Fruit fly (Drosophila melanogaster): Measurements from ENCODE around the gene Sol1.

Sol1 gene

dm6 chr3R:12408160-12408559 is 22.1 kb downstream of the Sol1 start, which contains the start of gene CG5196 (continued):
- TF ChIP-seq HLHmδ (GFP tag; optimal IDR thresholded peaks at IDR 0.05): peak; percentile 49
- no peak for TF ChIP-seq ewg (GFP tag; optimal IDR thresholded peaks at IDR 0.05)
- peak; percentile 79 for TF ChIP-seq CG6791 (GFP tag; IDR thresholded peaks at IDR 0.05; ENCODE audit: partially characterized antibody)
- TF ChIP-seq CG7556 (GFP tag; optimal IDR thresholded peaks at IDR 0.05): no peak
- peak; percentile 80 for TF ChIP-seq Dp (GFP tag; optimal IDR thresholded peaks at IDR 0.05)
- no peak for TF ChIP-seq Hsf (GFP tag; optimal IDR thresholded peaks at IDR 0.05)
- TF ChIP-seq lbe (GFP tag; optimal IDR thresholded peaks at IDR 0.05): peak; percentile 66
- TF ChIP-seq ci (GFP tag; IDR thresholded peaks at IDR 0.05): no peak; the same call in 2 of the 3 replicates
- no peak for TF ChIP-seq Awh (GFP tag; IDR thresholded peaks at IDR 0.05)
- peak; percentile 13 for TF ChIP-seq her (GFP tag; optimal IDR thresholded peaks at IDR 0.05)
- TF ChIP-seq Opbp (GFP tag; IDR thresholded peaks at IDR 0.05; ENCODE audit: partially characterized antibody): peak; percentile 72
- TF ChIP-seq CG2129 (GFP tag; IDR thresholded peaks at IDR 0.05; ENCODE audit: partially characterized antibody): no peak
- no peak for TF ChIP-seq luna (GFP tag; optimal IDR thresholded peaks at IDR 0.05)
- TF ChIP-seq CG2116 (GFP tag; optimal IDR thresholded peaks at IDR 0.05): peak; percentile 73
- peak; percentile 78 for TF ChIP-seq CG3995 (GFP tag; optimal IDR thresholded peaks at IDR 0.05)
- peak; percentile 25 for TF ChIP-seq CG7987 (GFP tag; optimal IDR thresholded peaks at IDR 0.05)
- TF ChIP-seq Myb (GFP tag; optimal IDR thresholded peaks at IDR 0.05): peak; percentile 15
- TF ChIP-seq CG10267 (tag; optimal IDR thresholded peaks at IDR 0.05): peak; percentile 62
- no peak for TF ChIP-seq ind (GFP tag; optimal IDR thresholded peaks at IDR 0.05)
- no peak for TF ChIP-seq gsb (GFP tag; IDR thresholded peaks at IDR 0.05)
- TF ChIP-seq bbx (GFP tag; IDR thresholded peaks at IDR 0.05; ENCODE audit: partially characterized antibody): peak; percentile 77
- TF ChIP-seq CG17186 (GFP tag; optimal IDR thresholded peaks at IDR 0.05): peak; percentile 49
- TF ChIP-seq CG12299 (tag; optimal IDR thresholded peaks at IDR 0.05): peak; percentile 24
- no peak for TF ChIP-seq Hr3 (GFP tag; optimal IDR thresholded peaks at IDR 0.05)
- no peak for TF ChIP-seq tll (GFP tag; optimal IDR thresholded peaks at IDR 0.05)
- TF ChIP-seq ato (GFP tag; IDR thresholded peaks at IDR 0.05; ENCODE audit: partially characterized antibody): peak; percentile 57; the same call in 1 of the 2 replicates
- peak; percentile 51 for TF ChIP-seq B-H2 (GFP tag; optimal IDR thresholded peaks at IDR 0.05)
- TF ChIP-seq zen (tag; optimal IDR thresholded peaks at IDR 0.05): peak; percentile 89
- no peak for TF ChIP-seq CG8765 (GFP tag; IDR thresholded peaks at IDR 0.05)
- 0 out of 2 replicates have a peak, but pooled peaks have one; percentile 12 for TF ChIP-seq Xrp1 (GFP tag; IDR thresholded peaks at IDR 0.05)
- TF ChIP-seq cad (GFP tag; optimal IDR thresholded peaks at IDR 0.05): no peak
- TF ChIP-seq CoRest (tag; optimal IDR thresholded peaks at IDR 0.05): peak; percentile 5
- peak; percentile 61; the same call in 2 of the 3 replicates for TF ChIP-seq vnd (GFP tag; IDR thresholded peaks at IDR 0.05; ENCODE audit: partially characterized antibody)
- peak; percentile 9 for TF ChIP-seq wek (GFP tag; optimal IDR thresholded peaks at IDR 0.05)
- TF ChIP-seq row (GFP tag; IDR thresholded peaks at IDR 0.05): peak; percentile 74
- peak; percentile 60 for TF ChIP-seq CG14710 (tag; optimal IDR thresholded peaks at IDR 0.05)
- TF ChIP-seq CG11085 (GFP tag; IDR thresholded peaks at IDR 0.05): no peak
- TF ChIP-seq ERR (GFP tag; optimal IDR thresholded peaks at IDR 0.05): no peak
- TF ChIP-seq da (GFP tag; optimal IDR thresholded peaks at IDR 0.05): no peak
- peak; percentile 70 for TF ChIP-seq HLH4C (GFP tag; IDR thresholded peaks at IDR 0.05; ENCODE audit: partially characterized antibody)
- TF ChIP-seq stwl (tag; optimal IDR thresholded peaks at IDR 0.05): peak; percentile 94
- TF ChIP-seq Adf1 (GFP tag; IDR thresholded peaks at IDR 0.05): peak; percentile 36; the same call in 1 of the 2 replicates
- TF ChIP-seq CG18011 (GFP tag; optimal IDR thresholded peaks at IDR 0.05): no peak
- no peak for TF ChIP-seq lab (GFP tag; optimal IDR thresholded peaks at IDR 0.05)
- no peak; the same call in 1 of the 2 replicates for TF ChIP-seq CG14014 (GFP tag; IDR thresholded peaks at IDR 0.05)
- no peak for TF ChIP-seq CG14667 (GFP tag; IDR thresholded peaks at IDR 0.05)
- TF ChIP-seq pho (GFP tag; optimal IDR thresholded peaks at IDR 0.05): no peak
- no peak for TF ChIP-seq ranshi (GFP tag; IDR thresholded peaks at IDR 0.05)
- no peak for TF ChIP-seq ac (GFP tag; optimal IDR thresholded peaks at IDR 0.05)
- peak; percentile 55; the same call in 2 of the 3 replicates for TF ChIP-seq CG7963 (GFP tag; IDR thresholded peaks at IDR 0.05; ENCODE audit: partially characterized antibody)

Measured in whole organism, embryonic.